Fruit fly (Drosophila melanogaster): ENCODE results near the gene CG34057.

CG34057 gene

dm6 chr3L:914852-915251 is 17.7 kb downstream of the CG34057 start:
- TF ChIP-seq psq (optimal IDR thresholded peaks at IDR 0.05) (no peak), insv (optimal IDR thresholded peaks at IDR 0.05) (no peak), Myc (optimal IDR thresholded peaks at IDR 0.05) (no peak), h (optimal IDR thresholded peaks at IDR 0.05) (no peak)

DNA sequence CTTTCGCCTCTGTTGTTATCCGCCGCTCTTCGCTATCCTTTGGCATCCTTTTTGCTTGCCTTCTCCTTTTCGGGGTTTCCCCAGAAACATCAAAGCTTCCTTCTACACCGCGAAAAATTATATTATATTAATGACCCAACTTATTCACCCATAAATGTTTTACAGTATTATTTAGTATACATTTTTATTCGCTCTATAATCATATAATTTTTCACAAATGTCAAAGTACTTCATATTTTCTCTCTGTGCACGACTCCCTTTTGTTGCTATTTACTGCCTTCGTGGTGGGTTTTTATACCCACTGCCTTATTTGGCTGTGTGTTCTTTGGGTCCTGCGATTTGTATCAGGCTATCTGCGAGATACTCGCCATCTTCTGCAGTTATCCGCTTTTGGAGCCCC is 20.0 kb downstream of the CG34057 start:
- no peak for TF ChIP-seq Myc (optimal IDR thresholded peaks at IDR 0.05)
- TF ChIP-seq ttk (optimal IDR thresholded peaks at IDR 0.05) = no peak
- TF ChIP-seq h (optimal IDR thresholded peaks at IDR 0.05) = no peak
- TF ChIP-seq insv (optimal IDR thresholded peaks at IDR 0.05) = no peak
- TF ChIP-seq psq (optimal IDR thresholded peaks at IDR 0.05) = no peak

Data from Kc167 (cell line).